Fruit fly (Drosophila melanogaster) whole organism, embryonic: ENCODE data around the gene gro.

ENCODE experiments used
- Abd-B ChIP-seq: fragments of 200-800 bp; sonication (Bioruptor generic); optimal IDR thresholded peaks from 2 replicates; lab custom pipeline; 2018; ENCODE audit warnings: missing biosample characterization, mild to moderate bottlenecking, missing genetic modification characterization, moderate library complexity
- CG1024 ChIP-seq: fragments of 200-800 bp; sonication (Bioruptor generic); IDR thresholded peaks from 2 replicates; pipeline ENCODE4 v1.3.6; 2022; ENCODE audit warnings: missing biosample characterization, missing genetic modification characterization
- CG11560 ChIP-seq: fragments of 200-800 bp; sonication (Bioruptor generic); IDR thresholded peaks from 3 replicates; pipeline ENCODE4 v1.3.6; 2022; ENCODE audit warnings: missing biosample characterization, missing genetic modification characterization
- CG12155 ChIP-seq: fragments of 200-800 bp; sonication (Bioruptor generic); optimal IDR thresholded peaks from 3 replicates; lab custom pipeline; 2016; ENCODE audit warnings: missing biosample characterization, missing genetic modification characterization
- CG12769 ChIP-seq: fragments of 200-800 bp; sonication (Bioruptor generic); optimal IDR thresholded peaks from 2 replicates; lab custom pipeline; 2019; ENCODE audit warnings: missing biosample characterization, mild to moderate bottlenecking, missing genetic modification characterization, moderate library complexity
- CG13296 ChIP-seq: fragments of 200-800 bp; sonication (Bioruptor generic); optimal IDR thresholded peaks from 3 replicates; lab custom pipeline; 2018; ENCODE audit warnings: missing biosample characterization, mild to moderate bottlenecking, missing genetic modification characterization
- CG14014 ChIP-seq: fragments of 200-800 bp; sonication (Bioruptor generic); IDR thresholded peaks from 2 replicates; pipeline ENCODE4 v1.3.6; 2022; ENCODE audit warnings: missing biosample characterization, missing genetic modification characterization
- CG14860 ChIP-seq: fragments of 200-800 bp; sonication (Bioruptor generic); IDR thresholded peaks from 3 replicates; pipeline ENCODE4 v1.3.6; 2022; ENCODE audit warnings: missing biosample characterization, missing genetic modification characterization; ENCODE audit not compliant: partially characterized antibody
- CG15269 ChIP-seq: fragments of 200-800 bp; sonication (Bioruptor generic); optimal IDR thresholded peaks from 2 replicates; lab custom pipeline; 2018; ENCODE audit warnings: missing biosample characterization, mild to moderate bottlenecking, missing genetic modification characterization, moderate library complexity
- CG16815 ChIP-seq: fragments of 200-800 bp; sonication (Bioruptor generic); optimal IDR thresholded peaks from 3 replicates; lab custom pipeline; 2017; ENCODE audit warnings: missing biosample characterization, mild to moderate bottlenecking, missing genetic modification characterization
- CG3065 ChIP-seq: fragments of 200-800 bp; sonication (Bioruptor generic); optimal IDR thresholded peaks from 2 replicates; lab custom pipeline; 2016; ENCODE audit warnings: missing biosample characterization, missing genetic modification characterization
- CG33557 ChIP-seq: fragments of 200-800 bp; sonication (Bioruptor generic); optimal IDR thresholded peaks from 2 replicates; lab custom pipeline; 2019; ENCODE audit warnings: missing biosample characterization, mild to moderate bottlenecking, missing genetic modification characterization, moderate library complexity
- CG4854 ChIP-seq: fragments of 200-800 bp; sonication (Bioruptor generic); optimal IDR thresholded peaks from 2 replicates; lab custom pipeline; 2016; ENCODE audit warnings: missing biosample characterization, missing genetic modification characterization, inconsistent platforms
- CG6791 ChIP-seq: fragments of 200-800 bp; sonication (Bioruptor generic); IDR thresholded peaks from 3 replicates; pipeline ENCODE4 v1.3.6; 2022; ENCODE audit warnings: missing biosample characterization, missing genetic modification characterization; ENCODE audit not compliant: partially characterized antibody
- CTCF ChIP-seq: fragments of 200-800 bp; sonication (Bioruptor generic); optimal IDR thresholded peaks from 2 replicates; lab custom pipeline; 2017; ENCODE audit warnings: missing biosample characterization, mild to moderate bottlenecking, missing genetic modification characterization, moderate library complexity
- D ChIP-seq, 2 experiments: fragments of 200-800 bp in 1 of 2; fragments of >200 bp in 1 of 2; sonication (Bioruptor generic) in 1 of 2; optimal IDR thresholded peaks; 2 replicates in 1 of 2; 3 replicates in 1 of 2; lab custom pipeline; 2017; ENCODE audit warnings: mild to moderate bottlenecking in 1 of 2, missing biosample characterization in 1 of 2, missing genetic modification characterization in 1 of 2, missing genetic modification reagents in 1 of 2
- Elba2 ChIP-seq: fragments of 200-800 bp; sonication (Bioruptor generic); optimal IDR thresholded peaks from 3 replicates; lab custom pipeline; 2016; ENCODE audit warnings: missing biosample characterization, missing genetic modification characterization
- HLHmδ ChIP-seq: fragments of 200-800 bp; sonication (Bioruptor generic); optimal IDR thresholded peaks from 2 replicates; lab custom pipeline; 2018; ENCODE audit warnings: missing biosample characterization, mild to moderate bottlenecking, missing genetic modification characterization, moderate library complexity
- Hmr ChIP-seq: fragments of 200-800 bp; sonication (Bioruptor generic); optimal IDR thresholded peaks from 3 replicates; lab custom pipeline; 2017; ENCODE audit warnings: mild to moderate bottlenecking, missing biosample characterization, missing genetic modification reagents, missing genetic modification characterization
- Mad ChIP-seq: fragments of 200-800 bp; sonication (Bioruptor generic); optimal IDR thresholded peaks from 2 replicates; lab custom pipeline; 2016; ENCODE audit warnings: missing biosample characterization, missing genetic modification characterization
- Scr ChIP-seq: fragments of 200-800 bp; sonication (Bioruptor generic); IDR thresholded peaks from 2 replicates; pipeline ENCODE4 v1.3.6; 2022; ENCODE audit warnings: missing biosample characterization, missing genetic modification characterization; ENCODE audit not compliant: partially characterized antibody
- Sox102F ChIP-seq: fragments of 200-800 bp; sonication (Bioruptor generic); optimal IDR thresholded peaks from 2 replicates; lab custom pipeline; 2018; ENCODE audit warnings: missing biosample characterization, mild to moderate bottlenecking, missing genetic modification characterization, moderate library complexity
- Tbp ChIP-seq: fragments of >200 bp; optimal IDR thresholded peaks from 2 replicates; lab custom pipeline; 2018; ENCODE audit warnings: missing biosample characterization, missing genetic modification characterization
- ara ChIP-seq: fragments of 200-800 bp; sonication (Bioruptor generic); IDR thresholded peaks from 2 replicates; pipeline ENCODE4 v1.3.6; 2022; ENCODE audit warnings: missing biosample characterization, missing genetic modification characterization
- ash1 ChIP-seq: fragments of 200-800 bp; sonication (Bioruptor generic); optimal IDR thresholded peaks from 2 replicates; lab custom pipeline; 2018; ENCODE audit warnings: missing biosample characterization, mild to moderate bottlenecking, missing genetic modification characterization
- br ChIP-seq: fragments of >200 bp; optimal IDR thresholded peaks from 2 replicates; lab custom pipeline; 2017
- chm ChIP-seq: fragments of 200-800 bp; sonication (Bioruptor generic); IDR thresholded peaks from 2 replicates; pipeline ENCODE4 v1.3.6; 2022; ENCODE audit warnings: missing biosample characterization, missing genetic modification characterization
- ci ChIP-seq: fragments of 200-800 bp; sonication (Bioruptor generic); IDR thresholded peaks from 3 replicates; pipeline ENCODE4 v1.3.6; 2022; ENCODE audit warnings: missing biosample characterization, missing genetic modification characterization
- cwo ChIP-seq: fragments of 200-800 bp; sonication (Bioruptor generic); optimal IDR thresholded peaks from 3 replicates; lab custom pipeline; 2017; ENCODE audit warnings: missing biosample characterization, missing genetic modification characterization, mild to moderate bottlenecking, moderate library complexity, missing genetic modification reagents
- disco-r ChIP-seq: fragments of 200-800 bp; sonication (Bioruptor generic); optimal IDR thresholded peaks from 2 replicates; lab custom pipeline; 2016; ENCODE audit warnings: missing biosample characterization, missing genetic modification characterization
- dpn ChIP-seq, 2 experiments: fragments of 200-800 bp; sonication (Bioruptor generic); optimal IDR thresholded peaks; 3 replicates each; lab custom pipeline; 2016; ENCODE audit warnings: missing biosample characterization in 2 of 2, missing genetic modification characterization in 2 of 2
- emc ChIP-seq: fragments of 200-800 bp; sonication (Bioruptor generic); optimal IDR thresholded peaks from 2 replicates; lab custom pipeline; 2016; ENCODE audit warnings: missing biosample characterization, missing genetic modification characterization
- grau ChIP-seq: fragments of 200-800 bp; optimal IDR thresholded peaks from 3 replicates; lab custom pipeline; 2019; ENCODE audit warnings: missing biosample characterization, mild to moderate bottlenecking, missing genetic modification characterization, moderate library complexity
- gsb-n ChIP-seq: fragments of 200-800 bp; sonication (Bioruptor generic); optimal IDR thresholded peaks from 3 replicates; lab custom pipeline; 2018; ENCODE audit warnings: missing biosample characterization, mild to moderate bottlenecking, missing genetic modification characterization
- hbn ChIP-seq: fragments of 200-800 bp; sonication (Bioruptor generic); IDR thresholded peaks from 2 replicates; pipeline ENCODE4 v1.3.6; 2022; ENCODE audit warnings: missing biosample characterization, missing genetic modification characterization; ENCODE audit not compliant: partially characterized antibody
- insv ChIP-seq, 2 experiments: fragments of 200-800 bp; sonication (Bioruptor generic); optimal IDR thresholded peaks; 3 replicates each; lab custom pipeline; 2016 to 2018; ENCODE audit warnings: missing biosample characterization in 2 of 2, missing genetic modification characterization in 2 of 2
- lbe ChIP-seq: fragments of 200-800 bp; sonication (Bioruptor generic); optimal IDR thresholded peaks from 2 replicates; lab custom pipeline; 2016; ENCODE audit warnings: missing biosample characterization, mild to moderate bottlenecking, missing genetic modification characterization
- lov ChIP-seq, 2 experiments: fragments of 200-800 bp in 1 of 2; fragments of >200 bp in 1 of 2; sonication (Bioruptor generic) in 1 of 2; IDR thresholded peaks in 1 of 2; optimal IDR thresholded peaks in 1 of 2; 2 replicates in 1 of 2; 3 replicates in 1 of 2; pipeline versions ENCODE4 v1.3.6 to Lab custom; 2017 to 2022; ENCODE audit warnings: missing biosample characterization in 1 of 2, missing genetic modification characterization in 1 of 2
- odd ChIP-seq: fragments of 200-800 bp; sonication (Bioruptor generic); optimal IDR thresholded peaks from 2 replicates; lab custom pipeline; 2017; ENCODE audit warnings: missing biosample characterization, mild to moderate bottlenecking, missing genetic modification characterization
- org-1 ChIP-seq: fragments of 200-800 bp; sonication (Bioruptor generic); optimal IDR thresholded peaks from 2 replicates; lab custom pipeline; 2017; ENCODE audit warnings: missing biosample characterization, missing genetic modification characterization
- sisA ChIP-seq: fragments of 200-800 bp; sonication (Bioruptor generic); IDR thresholded peaks from 2 replicates; pipeline ENCODE4 v1.3.6; 2022; ENCODE audit warnings: missing biosample characterization, missing genetic modification characterization
- slbo ChIP-seq: fragments of 200-800 bp; sonication (Bioruptor generic); IDR thresholded peaks from 2 replicates; pipeline ENCODE4 v1.3.6; 2022; ENCODE audit warnings: missing biosample characterization, missing genetic modification characterization
- so ChIP-seq: fragments of 200-800 bp; sonication (Bioruptor generic); IDR thresholded peaks from 3 replicates; pipeline ENCODE4 v1.3.6; 2022; ENCODE audit warnings: missing biosample characterization, missing genetic modification characterization
- sqz ChIP-seq: fragments of 200-800 bp; sonication (Bioruptor generic); optimal IDR thresholded peaks from 3 replicates; lab custom pipeline; 2018; ENCODE audit warnings: missing biosample characterization, mild to moderate bottlenecking, missing genetic modification characterization
- tin ChIP-seq: fragments of 200-800 bp; sonication (Bioruptor generic); optimal IDR thresholded peaks from 3 replicates; lab custom pipeline; 2016; ENCODE audit warnings: missing biosample characterization, missing genetic modification characterization
- wor ChIP-seq: fragments of 200-800 bp; sonication (Bioruptor generic); IDR thresholded peaks from 2 replicates; pipeline ENCODE4 v1.3.6; 2022; ENCODE audit warnings: missing biosample characterization, missing genetic modification characterization

Gene gro

dm6 chr3R:26036153-26037144 is 5.1 kb upstream of the gro start (continued):
- TF ChIP-seq grau (tag; lab: Kevin White, UChicago) (peak; percentile 91), wor (GFP tag; lab: Robert Waterston, UW) (0 out of 2 replicates have a peak, but pooled peaks have one; percentile 48), CG12155 (GFP tag; lab: Kevin White, UChicago) (peak; percentile 43), sisA (GFP tag; lab: Robert Waterston, UW) (peak; percentile 53; the same call in 1 of the 2 replicates), CG16815 (GFP tag; lab: Kevin White, UChicago) (peak; percentile 94), CG15269 (peak; percentile 67), CG1024 (GFP tag; lab: Robert Waterston, UW) (peak; percentile 15; the same call in 1 of the 2 replicates), gsb-n (peak; percentile 97), dpn (GFP tag; optimal IDR thresholded peaks at IDR 0.05; lab: Kevin White, UChicago) (peak; percentile 60 to 65), sqz (GFP tag; lab: Kevin White, UChicago) (peak; percentile 95), org-1 (GFP tag; lab: Kevin White, UChicago) (peak; percentile 90), CG14014 (GFP tag; lab: Robert Waterston, UW) (no peak), hbn (GFP tag; lab: Robert Waterston, UW) (0 out of 2 replicates have a peak, but pooled peaks have one; percentile 25), CG14860 (GFP tag; lab: Robert Waterston, UW) (0 out of 3 replicates have a peak, but pooled peaks have one; percentile 33), slbo (GFP tag; lab: Robert Waterston, UW) (no peak)

dm6 chr3R:26037899-26038298 is 3.6 kb upstream of the gro start:
- TF ChIP-seq Elba2 (GFP tag; lab: Kevin White, UChicago) (peak; percentile 75), Scr (GFP tag; lab: Robert Waterston, UW) (no peak), disco-r (GFP tag; lab: Kevin White, UChicago) (no peak), ara (GFP tag; lab: Robert Waterston, UW) (no peak), emc (no peak), lbe (no peak), cwo (GFP tag; lab: Kevin White, UChicago) (no peak), CG11560 (tag; lab: Robert Waterston, UW) (no peak), chm (no peak), CG4854 (GFP tag; lab: Kevin White, UChicago) (no peak), CG3065 (no peak), Sox102F (no peak), CG12769 (no peak), insv (GFP tag; optimal IDR thresholded peaks at IDR 0.05; lab: Kevin White, UChicago) (peak in 1 of 2 experiments; percentile 51), CG14860 (GFP tag; lab: Robert Waterston, UW) (no peak), so (no peak), tin (no peak)

dm6 chr3R:26039793-26040335 is 1.7 kb upstream of the gro start:
- TF ChIP-seq HLHmδ (peak; percentile 74), Mad (no peak), ash1 (GFP tag; lab: Kevin White, UChicago) (no peak), CG13296 (GFP tag; lab: Kevin White, UChicago) (no peak), br (lab: Kevin White, UChicago) (no peak), Abd-B (GFP tag; lab: Kevin White, UChicago) (no peak), CG33557 (peak; percentile 22), Hmr (GFP tag; lab: Kevin White, UChicago) (no peak), insv (GFP tag; optimal IDR thresholded peaks at IDR 0.05; lab: Kevin White, UChicago) (peak in 1 of 2 experiments; percentile 57), D (optimal IDR thresholded peaks at IDR 0.05; lab: Kevin White, UChicago) (peak; percentile 48), D (GFP tag; optimal IDR thresholded peaks at IDR 0.05; lab: Kevin White, UChicago) (peak; percentile 4), CTCF (GFP tag; lab: Kevin White, UChicago) (no peak), odd (GFP tag; lab: Kevin White, UChicago) (no peak), ci (GFP tag; lab: Robert Waterston, UW) (0 out of 3 replicates have a peak, but pooled peaks have one; percentile 6), Tbp (GFP tag; lab: Kevin White, UChicago) (peak; percentile 88), CG6791 (GFP tag; lab: Robert Waterston, UW) (peak; percentile 41; the same call in 1 of the 3 replicates), lov (optimal IDR thresholded peaks at IDR 0.05; lab: Kevin White, UChicago) (no peak), lov (GFP tag; IDR thresholded peaks at IDR 0.05; lab: Robert Waterston, UW) (no peak)
